1 fruit fly cellular context compared by ENCODE assay signal in the genomic region with DNA sequence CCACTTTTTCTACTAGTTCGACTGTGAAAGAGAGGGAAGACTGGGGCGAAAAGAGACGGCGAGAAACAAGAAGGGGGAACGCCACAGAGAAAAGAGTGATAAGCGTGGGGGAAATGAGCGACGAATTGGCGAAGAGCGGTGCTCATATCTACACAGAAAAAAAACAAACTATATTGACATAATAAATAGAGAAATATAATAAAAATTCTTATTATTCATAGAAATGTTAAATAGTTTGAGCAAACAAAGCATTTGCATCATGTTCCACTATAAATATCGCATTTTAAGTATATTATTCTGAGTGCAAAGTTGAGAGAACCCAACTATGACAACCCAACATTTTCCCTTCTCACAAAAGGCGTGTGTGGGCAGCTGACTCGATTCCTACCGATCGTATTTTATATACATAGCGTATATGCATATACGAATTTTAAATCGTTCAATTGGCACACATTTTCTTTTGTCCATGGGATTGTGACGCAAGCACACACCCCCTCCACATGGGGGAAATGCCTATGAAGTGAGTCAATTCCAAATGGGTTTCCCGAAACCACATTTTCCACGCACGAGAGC.
TF ChIP-seq lines count a peak whose summit lies in the region.

No protein-coding gene starts in this region.

TF ChIP-seq in whole organism, embryonic, 481 proteins besides CTCF, POLR2A, EP300 and RAD21 (continued from another document and continues in another):
- TF ChIP-seq Dek (tag; optimal IDR thresholded peaks at IDR 0.05; lab: Kevin White, UChicago) (peak; percentile 70), ap (GFP tag; IDR thresholded peaks at IDR 0.05; lab: Robert Waterston, UW) (peak; percentile 82), Adf1 (GFP tag; IDR thresholded peaks at IDR 0.05; lab: Robert Waterston, UW) (peak; percentile 49), CG8281 (tag; optimal IDR thresholded peaks at IDR 0.05; lab: Kevin White, UChicago) (peak; percentile 45), chinmo (GFP tag; IDR thresholded peaks at IDR 0.05; lab: Robert Waterston, UW; ENCODE audit: partially characterized antibody) (0 out of 4 replicates have a peak, but pooled peaks have one; percentile 36), mirr (GFP tag; optimal IDR thresholded peaks at IDR 0.05; lab: Kevin White, UChicago) (no peak), Atf-2 (GFP tag; optimal IDR thresholded peaks at IDR 0.05; lab: Kevin White, UChicago) (no peak), gsb-n (tag; optimal IDR thresholded peaks at IDR 0.05; lab: Kevin White, UChicago) (peak; percentile 48), luna (GFP tag; optimal IDR thresholded peaks at IDR 0.05; lab: Kevin White, UChicago) (no peak), tap (tag; optimal IDR thresholded peaks at IDR 0.05; lab: Kevin White, UChicago) (peak; percentile 43), Dad (GFP tag; optimal IDR thresholded peaks at IDR 0.05; lab: Kevin White, UChicago) (no peak), CG1529 (GFP tag; optimal IDR thresholded peaks at IDR 0.05; lab: Kevin White, UChicago) (peak; percentile 39), CG10274 (GFP tag; optimal IDR thresholded peaks at IDR 0.05; lab: Kevin White, UChicago) (peak; percentile 7), bowl (GFP tag; IDR thresholded peaks at IDR 0.05; lab: Robert Waterston, UW) (peak; percentile 71), CG8388 (GFP tag; optimal IDR thresholded peaks at IDR 0.05; lab: Kevin White, UChicago) (peak; percentile 52), D19A (tag; optimal IDR thresholded peaks at IDR 0.05; lab: Kevin White, UChicago) (peak; percentile 67), her (GFP tag; optimal IDR thresholded peaks at IDR 0.05; lab: Kevin White, UChicago) (no peak), Dfd (GFP tag; optimal IDR thresholded peaks at IDR 0.05; lab: Kevin White, UChicago) (no peak), CG6175 (GFP tag; IDR thresholded peaks at IDR 0.05; lab: Robert Waterston, UW) (no peak), chn (GFP tag; optimal IDR thresholded peaks at IDR 0.05; lab: Kevin White, UChicago) (no peak), CG8089 (GFP tag; optimal IDR thresholded peaks at IDR 0.05; lab: Kevin White, UChicago) (no peak), gcm2 (GFP tag; optimal IDR thresholded peaks at IDR 0.05; lab: Kevin White, UChicago) (no peak), Atf3 (GFP tag; optimal IDR thresholded peaks at IDR 0.05; lab: Kevin White, UChicago) (no peak), Hmx (GFP tag; optimal IDR thresholded peaks at IDR 0.05; lab: Kevin White, UChicago) (no peak), Neu2 (GFP tag; optimal IDR thresholded peaks at IDR 0.05; lab: Kevin White, UChicago; ENCODE audit: borderline replicate concordance) (no peak), dysf (GFP tag; IDR thresholded peaks at IDR 0.05; lab: Robert Waterston, UW) (peak; percentile 90; the same call in 2 of the 3 replicates), pita (GFP tag; optimal IDR thresholded peaks at IDR 0.05; lab: Kevin White, UChicago) (no peak), CG10209 (GFP tag; optimal IDR thresholded peaks at IDR 0.05; lab: Kevin White, UChicago) (peak; percentile 76), B-H2 (GFP tag; optimal IDR thresholded peaks at IDR 0.05; lab: Kevin White, UChicago) (no peak), CG1603 (tag; optimal IDR thresholded peaks at IDR 0.05; lab: Kevin White, UChicago) (peak; percentile 14), ssp (GFP tag; IDR thresholded peaks at IDR 0.05; lab: Robert Waterston, UW) (peak; percentile 45; the same call in 1 of the 2 replicates), gfzf (GFP tag; optimal IDR thresholded peaks at IDR 0.05; lab: Kevin White, UChicago) (no peak), CG4360 (GFP tag; IDR thresholded peaks at IDR 0.05; lab: Robert Waterston, UW) (no peak), danr (GFP tag; IDR thresholded peaks at IDR 0.05; lab: Robert Waterston, UW) (peak; percentile 61), eve (GFP tag; optimal IDR thresholded peaks at IDR 0.05; lab: Kevin White, UChicago) (peak in 1 of 2 experiments; percentile 68), CG18262 (tag; optimal IDR thresholded peaks at IDR 0.05; lab: Kevin White, UChicago) (peak; percentile 76), Stat92E (GFP tag; optimal IDR thresholded peaks at IDR 0.05; lab: Kevin White, UChicago) (no peak), sima (GFP tag; optimal IDR thresholded peaks at IDR 0.05; lab: Kevin White, UChicago) (no peak), CG13624 (GFP tag; optimal IDR thresholded peaks at IDR 0.05; lab: Kevin White, UChicago) (no peak), BtbVII (GFP tag; optimal IDR thresholded peaks at IDR 0.05; lab: Kevin White, UChicago) (peak; percentile 76), CG13424 (tag; optimal IDR thresholded peaks at IDR 0.05; lab: Kevin White, UChicago) (peak; percentile 77), zen (tag; optimal IDR thresholded peaks at IDR 0.05; lab: Kevin White, UChicago) (no peak), wdn (GFP tag; IDR thresholded peaks at IDR 0.05; lab: Robert Waterston, UW) (peak; percentile 56), H2.0 (GFP tag; IDR thresholded peaks at IDR 0.05; lab: Robert Waterston, UW) (peak; percentile 75), CG9817 (tag; optimal IDR thresholded peaks at IDR 0.05; lab: Kevin White, UChicago) (peak; percentile 61), CG12219 (GFP tag; optimal IDR thresholded peaks at IDR 0.05; lab: Kevin White, UChicago) (peak; percentile 34), schlank (tag; optimal IDR thresholded peaks at IDR 0.05; lab: Kevin White, UChicago) (peak; percentile 38), corto (GFP tag; optimal IDR thresholded peaks at IDR 0.05; lab: Kevin White, UChicago) (no peak), mld (GFP tag; IDR thresholded peaks at IDR 0.05; lab: Robert Waterston, UW; ENCODE audit: partially characterized antibody) (no peak), Eip74EF (GFP tag; optimal IDR thresholded peaks at IDR 0.05; lab: Kevin White, UChicago) (peak in 1 of 2 experiments; percentile 53), CG16863 (GFP tag; optimal IDR thresholded peaks at IDR 0.05; lab: Kevin White, UChicago) (no peak), z (GFP tag; IDR thresholded peaks at IDR 0.05; lab: Robert Waterston, UW) (0 out of 3 replicates have a peak, but pooled peaks have one; percentile 25), inv (GFP tag; IDR thresholded peaks at IDR 0.05; lab: Robert Waterston, UW; ENCODE audit: partially characterized antibody) (no peak), Bdp1 (GFP tag; optimal IDR thresholded peaks at IDR 0.05; lab: Kevin White, UChicago) (no peak), Aef1 (GFP tag; IDR thresholded peaks at IDR 0.05; lab: Robert Waterston, UW) (peak; percentile 85), Nf-YA (GFP tag; IDR thresholded peaks at IDR 0.05; lab: Robert Waterston, UW) (peak; percentile 76; the same call in 1 of the 2 replicates), Nf-YC (tag; optimal IDR thresholded peaks at IDR 0.05; lab: Kevin White, UChicago) (peak; percentile 48), esg (GFP tag; conservative IDR thresholded peaks at IDR 0.05; lab: Robert Waterston, UW) (peak; percentile 85), dimm (GFP tag; IDR thresholded peaks at IDR 0.05; lab: Robert Waterston, UW) (no peak; the same call in 1 of the 2 replicates), CG10366 (GFP tag; IDR thresholded peaks at IDR 0.05; lab: Robert Waterston, UW) (peak; percentile 73), CG12071 (GFP tag; optimal IDR thresholded peaks at IDR 0.05; lab: Kevin White, UChicago) (peak; percentile 12), CG7372 (GFP tag; IDR thresholded peaks at IDR 0.05; lab: Robert Waterston, UW) (peak; percentile 68), CG30020 (tag; optimal IDR thresholded peaks at IDR 0.05; lab: Kevin White, UChicago) (no peak), CG31388 (GFP tag; optimal IDR thresholded peaks at IDR 0.05; lab: Kevin White, UChicago) (peak; percentile 43), CG10267 (tag; optimal IDR thresholded peaks at IDR 0.05; lab: Kevin White, UChicago) (peak; percentile 61), CG14965 (GFP tag; optimal IDR thresholded peaks at IDR 0.05; lab: Kevin White, UChicago; ENCODE audit: borderline replicate concordance) (no peak), B-H1 (GFP tag; IDR thresholded peaks at IDR 0.05; lab: Robert Waterston, UW) (peak; percentile 64; the same call in 2 of the 3 replicates), CG33557 (GFP tag; optimal IDR thresholded peaks at IDR 0.05; lab: Kevin White, UChicago) (no peak), CG14441 (GFP tag; IDR thresholded peaks at IDR 0.05; lab: Robert Waterston, UW) (peak; percentile 76; the same call in 1 of the 2 replicates), wek (GFP tag; optimal IDR thresholded peaks at IDR 0.05; lab: Kevin White, UChicago) (no peak), Sox102F (GFP tag; optimal IDR thresholded peaks at IDR 0.05; lab: Kevin White, UChicago) (peak; percentile 87), Dll (GFP tag; IDR thresholded peaks at IDR 0.05; lab: Robert Waterston, UW; ENCODE audit: partially characterized antibody) (no peak), CG1602 (GFP tag; optimal IDR thresholded peaks at IDR 0.05; lab: Kevin White, UChicago) (peak; percentile 53), Mes4 (GFP tag; optimal IDR thresholded peaks at IDR 0.05; lab: Kevin White, UChicago) (no peak), sc (optimal IDR thresholded peaks at IDR 0.05; lab: Kevin White, UChicago) (no peak), sc (GFP tag; optimal IDR thresholded peaks at IDR 0.05; lab: Kevin White, UChicago) (peak; percentile 3), CHES-1-like (GFP tag; optimal IDR thresholded peaks at IDR 0.05; lab: Kevin White, UChicago) (no peak), CG6813 (GFP tag; optimal IDR thresholded peaks at IDR 0.05; lab: Kevin White, UChicago) (peak; percentile 57), Scr (GFP tag; IDR thresholded peaks at IDR 0.05; lab: Robert Waterston, UW; ENCODE audit: partially characterized antibody) (no peak), CG6683 (GFP tag; optimal IDR thresholded peaks at IDR 0.05; lab: Kevin White, UChicago) (peak; percentile 63), Oli (tag; optimal IDR thresholded peaks at IDR 0.05; lab: Kevin White, UChicago) (peak; percentile 78), CG32772 (GFP tag; IDR thresholded peaks at IDR 0.05; lab: Robert Waterston, UW) (peak; percentile 78), CG7357 (GFP tag; IDR thresholded peaks at IDR 0.05; lab: Robert Waterston, UW) (peak; percentile 71; the same call in 2 of the 3 replicates), Mrtf (GFP tag; IDR thresholded peaks at IDR 0.05; lab: Robert Waterston, UW) (peak; percentile 65; the same call in 1 of the 3 replicates), CG3995 (GFP tag; optimal IDR thresholded peaks at IDR 0.05; lab: Kevin White, UChicago) (no peak), fd64A (GFP tag; optimal IDR thresholded peaks at IDR 0.05; lab: Kevin White, UChicago) (no peak), Vsx1 (GFP tag; optimal IDR thresholded peaks at IDR 0.05; lab: Kevin White, UChicago) (peak; percentile 41), lov (optimal IDR thresholded peaks at IDR 0.05; lab: Kevin White, UChicago) (no peak), lov (GFP tag; IDR thresholded peaks at IDR 0.05; lab: Robert Waterston, UW) (no peak), dmrt99B (tag; optimal IDR thresholded peaks at IDR 0.05; lab: Kevin White, UChicago) (peak; percentile 83), HLH3B (GFP tag; IDR thresholded peaks at IDR 0.05; lab: Robert Waterston, UW) (peak; percentile 86), Hmr (GFP tag; optimal IDR thresholded peaks at IDR 0.05; lab: Kevin White, UChicago) (peak; percentile 86), NK7.1 (GFP tag; optimal IDR thresholded peaks at IDR 0.05; lab: Kevin White, UChicago) (no peak), az2 (GFP tag; optimal IDR thresholded peaks at IDR 0.05; lab: Kevin White, UChicago) (peak; percentile 73), CG14014 (GFP tag; IDR thresholded peaks at IDR 0.05; lab: Robert Waterston, UW) (peak; percentile 88), br (optimal IDR thresholded peaks at IDR 0.05; lab: Kevin White, UChicago) (no peak), CG14710 (tag; optimal IDR thresholded peaks at IDR 0.05; lab: Kevin White, UChicago) (peak; percentile 38), da (GFP tag; optimal IDR thresholded peaks at IDR 0.05; lab: Kevin White, UChicago) (no peak), NfI (GFP tag; optimal IDR thresholded peaks at IDR 0.05; lab: Kevin White, UChicago) (peak; percentile 47), Opbp (GFP tag; IDR thresholded peaks at IDR 0.05; lab: Robert Waterston, UW; ENCODE audit: partially characterized antibody) (no peak), slou (GFP tag; optimal IDR thresholded peaks at IDR 0.05; lab: Kevin White, UChicago) (peak; percentile 42), cato (GFP tag; optimal IDR thresholded peaks at IDR 0.05; lab: Kevin White, UChicago; ENCODE audit: borderline replicate concordance) (peak; percentile 43), oc (tag; optimal IDR thresholded peaks at IDR 0.05; lab: Kevin White, UChicago) (peak; percentile 43), CG10431 (GFP tag; optimal IDR thresholded peaks at IDR 0.05; lab: Kevin White, UChicago) (no peak), toy (GFP tag; IDR thresholded peaks at IDR 0.05; lab: Robert Waterston, UW) (no peak), nerfin-2 (GFP tag; IDR thresholded peaks at IDR 0.05; lab: Robert Waterston, UW; ENCODE audit: partially characterized antibody) (no peak), CG9215 (GFP tag; IDR thresholded peaks at IDR 0.05; lab: Robert Waterston, UW) (no peak; the same call in none of the 2 replicates), CG17568 (GFP tag; optimal IDR thresholded peaks at IDR 0.05; lab: Kevin White, UChicago) (peak; percentile 47), CG9727 (GFP tag; optimal IDR thresholded peaks at IDR 0.05; lab: Kevin White, UChicago) (peak; percentile 75), CG2199 (GFP tag; IDR thresholded peaks at IDR 0.05; lab: Robert Waterston, UW) (no peak), CG13296 (GFP tag; optimal IDR thresholded peaks at IDR 0.05; lab: Kevin White, UChicago) (peak; percentile 65), Trl (optimal IDR thresholded peaks at IDR 0.05; lab: Kevin White, UChicago) (peak; percentile 26 to 66), Trl (GFP tag; optimal IDR thresholded peaks at IDR 0.05; lab: Kevin White, UChicago) (no peak), ind (GFP tag; optimal IDR thresholded peaks at IDR 0.05; lab: Kevin White, UChicago) (peak; percentile 73), ara (GFP tag; IDR thresholded peaks at IDR 0.05; lab: Robert Waterston, UW) (peak; percentile 50; the same call in 1 of the 2 replicates), CG17186 (GFP tag; optimal IDR thresholded peaks at IDR 0.05; lab: Kevin White, UChicago) (no peak), CG6654 (GFP tag; optimal IDR thresholded peaks at IDR 0.05; lab: Kevin White, UChicago) (peak; percentile 34), CG11093 (GFP tag; IDR thresholded peaks at IDR 0.05; lab: Robert Waterston, UW) (peak; percentile 58; the same call in 1 of the 3 replicates), Tbp (GFP tag; optimal IDR thresholded peaks at IDR 0.05; lab: Kevin White, UChicago) (no peak), TFAM (GFP tag; optimal IDR thresholded peaks at IDR 0.05; lab: Kevin White, UChicago) (no peak), Antp (GFP tag; optimal IDR thresholded peaks at IDR 0.05; lab: Kevin White, UChicago) (peak; percentile 31), Ets65A (GFP tag; lab: Kevin White, UChicago) (no peak), trem (tag; optimal IDR thresholded peaks at IDR 0.05; lab: Kevin White, UChicago) (peak; percentile 35), fru (optimal IDR thresholded peaks at IDR 0.05; lab: Kevin White, UChicago) (no peak)
